Fruit fly (Drosophila melanogaster) whole organism, prepupa: Measurements from ENCODE around the gene hwt.

Source experiments
- Blimp-1 ChIP-seq: fragments of 200-800 bp; sonication (Bioruptor generic); optimal IDR thresholded peaks from 3 replicates; lab custom pipeline; 2017; ENCODE audit warnings: missing biosample characterization, missing genetic modification characterization, mild to moderate bottlenecking, moderate library complexity, missing genetic modification reagents
- CG10669 ChIP-seq: fragments of 200-800 bp; sonication (Bioruptor generic); optimal IDR thresholded peaks from 3 replicates; lab custom pipeline; 2018; ENCODE audit warnings: missing biosample characterization, mild to moderate bottlenecking, missing genetic modification characterization, moderate library complexity
- CG11902 ChIP-seq: fragments of 200-800 bp; sonication (Bioruptor generic); optimal IDR thresholded peaks from 3 replicates; lab custom pipeline; 2016; ENCODE audit warnings: missing biosample characterization, missing genetic modification characterization
- CG1621 ChIP-seq: fragments of 200-800 bp; sonication (Bioruptor generic); optimal IDR thresholded peaks from 3 replicates; lab custom pipeline; 2018; ENCODE audit warnings: missing biosample characterization, mild to moderate bottlenecking, missing genetic modification characterization
- CG16779 ChIP-seq: fragments of 200-800 bp; sonication (Bioruptor generic); optimal IDR thresholded peaks from 3 replicates; lab custom pipeline; 2017; ENCODE audit warnings: missing biosample characterization, mild to moderate bottlenecking, missing genetic modification characterization
- CG3032 ChIP-seq: fragments of 200-800 bp; optimal IDR thresholded peaks from 2 replicates; lab custom pipeline; 2019; ENCODE audit warnings: missing biosample characterization, mild to moderate bottlenecking, missing genetic modification characterization, moderate library complexity
- CG31627 ChIP-seq: fragments of 200-800 bp; sonication (Bioruptor generic); optimal IDR thresholded peaks from 3 replicates; lab custom pipeline; 2016; ENCODE audit warnings: missing biosample characterization, missing genetic modification characterization
- CG34406 ChIP-seq: fragments of 200-800 bp; sonication (Bioruptor generic); optimal IDR thresholded peaks from 3 replicates; lab custom pipeline; 2016; ENCODE audit warnings: missing biosample characterization, missing genetic modification characterization
- CG4318 ChIP-seq: fragments of 200-800 bp; sonication (Bioruptor generic); optimal IDR thresholded peaks from 3 replicates; lab custom pipeline; 2017; ENCODE audit warnings: missing biosample characterization, mild to moderate bottlenecking, missing genetic modification characterization
- CG6276 ChIP-seq: fragments of 200-800 bp; sonication (Bioruptor generic); optimal IDR thresholded peaks from 2 replicates; lab custom pipeline; 2017; ENCODE audit warnings: missing biosample characterization, mild to moderate bottlenecking, missing genetic modification characterization
- CG6792 ChIP-seq: fragments of 200-800 bp; sonication (Bioruptor generic); optimal IDR thresholded peaks from 3 replicates; lab custom pipeline; 2016; ENCODE audit warnings: missing biosample characterization, missing genetic modification characterization
- CG6854 ChIP-seq: fragments of 200-800 bp; sonication (Bioruptor generic); optimal IDR thresholded peaks from 2 replicates; lab custom pipeline; 2017; ENCODE audit warnings: missing biosample characterization, mild to moderate bottlenecking, missing genetic modification characterization
- CG7368 ChIP-seq: fragments of 200-800 bp; sonication (Bioruptor generic); optimal IDR thresholded peaks from 3 replicates; lab custom pipeline; 2016; ENCODE audit warnings: missing biosample characterization, missing genetic modification characterization
- CG8119 ChIP-seq: fragments of 200-800 bp; sonication (Bioruptor generic); IDR thresholded peaks from 3 replicates; pipeline ENCODE4 v1.3.6; 2022; ENCODE audit warnings: missing biosample characterization, missing genetic modification characterization
- CG8632 ChIP-seq: fragments of 200-800 bp; sonication (Bioruptor generic); optimal IDR thresholded peaks from 3 replicates; lab custom pipeline; 2016; ENCODE audit warnings: missing biosample characterization, missing genetic modification characterization
- Eip75B ChIP-seq: fragments of 200-800 bp; sonication (Bioruptor generic); optimal IDR thresholded peaks from 3 replicates; lab custom pipeline; 2016; ENCODE audit warnings: missing biosample characterization, missing genetic modification characterization
- Eip93F ChIP-seq: fragments of 200-800 bp; sonication (Bioruptor generic); optimal IDR thresholded peaks from 2 replicates; lab custom pipeline; 2016; ENCODE audit warnings: missing biosample characterization, mild to moderate bottlenecking, missing genetic modification characterization
- Ets21C ChIP-seq: fragments of 200-800 bp; sonication (Bioruptor generic); optimal IDR thresholded peaks from 3 replicates; lab custom pipeline; 2016; ENCODE audit warnings: missing biosample characterization, missing genetic modification characterization
- Ets96B ChIP-seq: fragments of 200-800 bp; optimal IDR thresholded peaks from 2 replicates; lab custom pipeline; 2019; ENCODE audit warnings: missing biosample characterization, mild to moderate bottlenecking, missing genetic modification characterization, moderate library complexity
- Gug ChIP-seq: fragments of 200-800 bp; sonication (Bioruptor generic); IDR thresholded peaks from 2 replicates; pipeline ENCODE4 v1.3.6; 2022; ENCODE audit warnings: missing biosample characterization, missing genetic modification characterization
- Hr39 ChIP-seq: fragments of 200-800 bp; sonication (Bioruptor generic); optimal IDR thresholded peaks from 2 replicates; lab custom pipeline; 2016; ENCODE audit warnings: missing biosample characterization, missing genetic modification characterization
- Hr4 ChIP-seq: fragments of 200-800 bp; sonication (Bioruptor generic); optimal IDR thresholded peaks from 3 replicates; lab custom pipeline; 2016; ENCODE audit warnings: missing biosample characterization, missing genetic modification characterization
- Lpt ChIP-seq: fragments of 200-800 bp; sonication (Bioruptor generic); optimal IDR thresholded peaks from 3 replicates; lab custom pipeline; 2016; ENCODE audit warnings: missing biosample characterization, missing genetic modification characterization
- Met ChIP-seq: fragments of 200-800 bp; sonication (Bioruptor generic); optimal IDR thresholded peaks from 3 replicates; lab custom pipeline; 2016; ENCODE audit warnings: missing biosample characterization, missing genetic modification characterization
- OdsH ChIP-seq: fragments of 200-800 bp; sonication (Bioruptor generic); optimal IDR thresholded peaks from 3 replicates; lab custom pipeline; 2016; ENCODE audit warnings: missing biosample characterization, missing genetic modification characterization
- Sox102F ChIP-seq: fragments of 200-800 bp; sonication (Bioruptor generic); optimal IDR thresholded peaks from 2 replicates; lab custom pipeline; 2016; ENCODE audit warnings: missing biosample characterization, mild to moderate bottlenecking, missing genetic modification characterization
- achi ChIP-seq: fragments of 200-800 bp; sonication (Bioruptor generic); optimal IDR thresholded peaks from 3 replicates; lab custom pipeline; 2016; ENCODE audit warnings: missing biosample characterization, missing genetic modification characterization
- cyc ChIP-seq: fragments of 200-800 bp; sonication (Bioruptor generic); optimal IDR thresholded peaks from 3 replicates; lab custom pipeline; 2016; ENCODE audit warnings: missing biosample characterization, missing genetic modification characterization
- dac ChIP-seq: fragments of 200-800 bp; sonication (Bioruptor generic); optimal IDR thresholded peaks from 2 replicates; lab custom pipeline; 2017; ENCODE audit warnings: missing biosample characterization, mild to moderate bottlenecking, missing genetic modification characterization
- eg ChIP-seq: fragments of 200-800 bp; sonication (Bioruptor generic); IDR thresholded peaks from 3 replicates; pipeline ENCODE4 v1.3.6; 2022; ENCODE audit warnings: missing biosample characterization, missing genetic modification characterization
- fd59A ChIP-seq: fragments of 200-800 bp; sonication (Bioruptor generic); optimal IDR thresholded peaks from 2 replicates; lab custom pipeline; 2017; ENCODE audit warnings: missing biosample characterization, mild to moderate bottlenecking, missing genetic modification characterization, missing genetic modification reagents
- fd85E ChIP-seq: fragments of 200-800 bp; sonication (Bioruptor generic); optimal IDR thresholded peaks from 3 replicates; lab custom pipeline; 2016; ENCODE audit warnings: missing biosample characterization, missing genetic modification characterization
- lz ChIP-seq: fragments of 200-800 bp; sonication (Bioruptor generic); optimal IDR thresholded peaks from 3 replicates; lab custom pipeline; 2016; ENCODE audit warnings: missing biosample characterization, missing genetic modification characterization
- net ChIP-seq: fragments of 200-800 bp; sonication (Bioruptor generic); optimal IDR thresholded peaks from 3 replicates; lab custom pipeline; 2016; ENCODE audit warnings: missing biosample characterization, missing genetic modification characterization
- salr ChIP-seq, 2 experiments: fragments of 200-800 bp; sonication (Bioruptor generic); optimal IDR thresholded peaks; 3 replicates each; lab custom pipeline; 2016 to 2018; ENCODE audit warnings: missing biosample characterization in 2 of 2, missing genetic modification characterization in 2 of 2, mild to moderate bottlenecking in 1 of 2
- spab ChIP-seq: fragments of 200-800 bp; sonication (Bioruptor generic); optimal IDR thresholded peaks from 2 replicates; lab custom pipeline; 2017; ENCODE audit warnings: missing biosample characterization, mild to moderate bottlenecking, missing genetic modification characterization, missing genetic modification reagents
- vri ChIP-seq: fragments of 200-800 bp; sonication (Bioruptor generic); optimal IDR thresholded peaks from 3 replicates; lab custom pipeline; 2016; ENCODE audit warnings: missing biosample characterization, mild to moderate bottlenecking, missing genetic modification characterization

hwt gene

DNA sequence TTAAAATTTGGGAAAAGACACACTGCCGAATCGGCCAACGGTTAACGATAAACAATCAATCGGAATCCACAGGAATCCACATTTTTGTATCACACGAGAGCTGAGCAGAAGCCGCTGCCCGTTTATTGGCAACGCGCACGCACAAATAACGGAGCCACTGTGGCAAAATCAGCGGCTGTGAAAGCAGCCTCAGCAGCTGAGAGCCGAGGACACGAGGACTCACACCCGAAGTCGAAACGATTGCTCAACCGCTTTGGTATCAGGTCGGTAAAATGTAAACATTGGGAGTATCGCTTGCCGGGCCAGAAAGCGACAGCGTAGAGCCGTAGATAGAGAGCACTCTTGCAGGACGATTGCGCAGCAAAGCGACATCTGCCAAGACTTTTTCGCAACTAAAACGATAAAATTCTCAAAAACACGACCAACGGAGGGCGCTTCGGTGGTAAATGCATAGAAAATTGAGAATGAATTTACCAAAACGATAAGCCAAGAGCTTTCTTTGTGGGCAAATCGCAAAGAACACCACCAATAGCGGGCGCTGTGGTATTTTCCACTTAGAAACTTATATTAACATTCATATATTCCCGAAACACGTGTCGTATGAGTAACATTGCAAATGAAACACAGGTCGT, at the start of gene hwt:
Gene hwt (minus strand): TSS at position 161 of the 632 bp plus-strand sequence.
- TF ChIP-seq salr (GFP tag; optimal IDR thresholded peaks at IDR 0.05; lab: Kevin White, UChicago) (no peak), CG31627 (GFP tag; lab: Kevin White, UChicago) (no peak), CG8632 (GFP tag; lab: Kevin White, UChicago) (no peak), fd85E (GFP tag; lab: Kevin White, UChicago) (no peak), Blimp-1 (GFP tag; lab: Kevin White, UChicago) (no peak), Met (no peak), OdsH (no peak), CG4318 (GFP tag; lab: Kevin White, UChicago) (no peak), eg (GFP tag; lab: Robert Waterston, UW) (no peak), CG7368 (GFP tag; lab: Kevin White, UChicago) (no peak), CG16779 (no peak), Gug (GFP tag; lab: Robert Waterston, UW) (no peak), Eip93F (no peak), CG6854 (GFP tag; lab: Kevin White, UChicago) (no peak)
- TF ChIP-seq, all 60 proteins: peak for 0

DNA sequence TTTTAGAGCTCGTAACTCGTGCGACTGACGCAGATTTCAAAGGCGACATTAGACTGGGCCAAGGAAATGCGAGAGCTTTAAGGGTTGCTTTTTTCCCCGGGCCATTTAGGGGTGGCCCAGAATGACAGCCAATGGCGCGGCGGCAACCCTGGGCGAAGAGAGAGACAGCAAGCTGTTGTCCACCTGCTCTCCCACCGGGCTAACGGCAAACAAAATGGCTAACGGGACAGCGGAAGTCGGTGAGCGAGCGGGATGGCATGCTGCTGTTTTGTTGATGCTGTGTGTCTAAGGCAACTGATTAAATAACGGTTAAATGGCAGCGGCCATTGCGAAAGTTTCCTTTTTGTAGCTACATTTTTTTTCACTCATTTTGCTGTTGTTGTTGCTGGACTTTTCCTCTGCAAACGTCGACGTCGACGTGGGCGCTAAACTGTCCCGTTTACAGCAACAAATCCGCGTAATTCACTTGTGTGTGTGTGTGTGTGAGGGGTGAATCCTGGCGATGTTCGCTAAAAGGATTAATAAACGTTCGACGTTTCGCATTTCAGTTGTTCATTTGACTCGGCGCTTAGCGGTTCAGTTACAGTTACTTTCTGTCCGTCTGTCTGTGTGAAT, 47.6 kb upstream of the hwt start, which contains the start of gene CG11085:
Gene CG11085 (plus strand): TSS at position 565 of the 615 bp plus-strand sequence.
- TF ChIP-seq Eip75B (GFP tag; lab: Kevin White, UChicago) (no peak), spab (GFP tag; lab: Kevin White, UChicago) (no peak), CG8119 (GFP tag; lab: Robert Waterston, UW) (no peak), CG3032 (no peak), Hr4 (GFP tag; lab: Kevin White, UChicago) (no peak), Sox102F (GFP tag; lab: Kevin White, UChicago) (no peak), net (no peak), CG1621 (tag; lab: Kevin White, UChicago) (no peak), CG7368 (GFP tag; lab: Kevin White, UChicago) (no peak), Ets96B (no peak), CG10669 (GFP tag; lab: Kevin White, UChicago) (no peak), CG8632 (GFP tag; lab: Kevin White, UChicago) (no peak), cyc (GFP tag; lab: Kevin White, UChicago) (no peak), CG34406 (GFP tag; lab: Kevin White, UChicago) (no peak), dac (no peak), Ets21C (GFP tag; lab: Kevin White, UChicago) (no peak), CG16779 (no peak), achi (no peak)
- TF ChIP-seq, all 60 proteins: peak for 0

DNA sequence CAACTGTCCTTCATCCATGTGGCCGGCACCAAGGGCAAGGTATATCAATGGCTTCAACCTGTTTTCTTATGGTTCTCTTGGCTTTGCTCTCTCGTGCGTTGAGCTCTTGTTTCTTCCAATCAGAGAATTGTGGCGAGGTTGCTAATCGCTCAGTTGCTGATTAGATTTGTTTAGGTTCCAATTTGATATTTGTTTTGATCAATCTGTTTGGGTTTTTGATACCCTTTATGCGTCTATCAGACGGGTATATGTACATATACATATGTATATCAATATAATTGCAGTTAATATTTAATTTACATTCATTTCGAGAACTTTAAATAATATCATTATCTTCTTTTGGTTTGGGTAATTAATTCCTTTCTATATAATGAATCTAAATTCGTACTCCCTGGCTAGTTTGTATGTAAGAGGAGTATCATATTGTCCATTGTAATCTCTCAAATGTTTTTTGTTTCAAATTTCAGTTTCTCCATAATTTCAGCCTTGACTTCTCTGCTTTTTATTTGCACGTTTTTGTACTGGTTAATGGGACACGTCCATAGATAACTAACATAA, 45.1 kb upstream of the hwt start:
- TF ChIP-seq Ets96B = no peak
- no peak for TF ChIP-seq CG6276 (GFP tag; lab: Kevin White, UChicago)
- no peak for TF ChIP-seq CG8632 (GFP tag; lab: Kevin White, UChicago)
- TF ChIP-seq CG6792 (GFP tag; lab: Kevin White, UChicago) = no peak
- no peak for TF ChIP-seq Hr39 (GFP tag; lab: Kevin White, UChicago)
- no peak for TF ChIP-seq Sox102F (GFP tag; lab: Kevin White, UChicago)
- no peak for TF ChIP-seq CG16779
- TF ChIP-seq Lpt = no peak
- no peak for TF ChIP-seq fd59A (GFP tag; lab: Kevin White, UChicago)
- TF ChIP-seq vri (GFP tag; lab: Kevin White, UChicago) = no peak
- no peak for TF ChIP-seq cyc (GFP tag; lab: Kevin White, UChicago)
- TF ChIP-seq Ets21C (GFP tag; lab: Kevin White, UChicago) = no peak
- no peak for TF ChIP-seq achi
- no peak for TF ChIP-seq CG8119 (GFP tag; lab: Robert Waterston, UW)
- TF ChIP-seq CG11902 (GFP tag; lab: Kevin White, UChicago) = no peak
- TF ChIP-seq net = no peak
- TF ChIP-seq lz (GFP tag; lab: Kevin White, UChicago) = no peak
- no peak for TF ChIP-seq salr (GFP tag; optimal IDR thresholded peaks at IDR 0.05; lab: Kevin White, UChicago)
- TF ChIP-seq, all 60 proteins: peak for 0
